Worm (Caenorhabditis elegans) whole organism, L4 larva: ENCODE data around the gene latd-1.

Experiments used
- attf-4 ChIP-seq: sonication (generic microtip); optimal IDR thresholded peaks from 3 replicates; lab custom pipeline; 2017; ENCODE audit warnings: missing biosample characterization, missing genetic modification characterization
- lir-3 ChIP-seq: sonication (generic microtip); optimal IDR thresholded peaks from 2 replicates; lab custom pipeline; 2016; ENCODE audit warnings: mild to moderate bottlenecking, missing genetic modification characterization, missing compliant biosample characterization
- nhr-237 ChIP-seq: sonication (generic microtip); optimal IDR thresholded peaks from 2 replicates; lab custom pipeline; 2017; ENCODE audit warnings: missing biosample characterization, missing genetic modification characterization

ce11 chrX:7875854-7876253 is 21.7 kb downstream of the latd-1 start, which contains the start of gene cca-1:
- TF ChIP-seq nhr-237, result no peak
- TF ChIP-seq lir-3 (tag; lab: Kevin White, UChicago), result no peak
- TF ChIP-seq attf-4 (tag; lab: Kevin White, UChicago), result no peak
